Fruit fly (Drosophila melanogaster): Measurements from ENCODE around the gene CG14275.

The CG14275 gene

dm6 chr2L:8297070-8297469, 30.2 kb upstream of the CG14275 start:
- TF ChIP-seq CTCF (optimal IDR thresholded peaks at IDR 0.05), result no peak
- no peak for TF ChIP-seq CG8478 (optimal IDR thresholded peaks at IDR 0.05)

- TF ChIP-seq CG8478 (optimal IDR thresholded peaks at IDR 0.05), result no peak
- no peak for TF ChIP-seq CTCF (optimal IDR thresholded peaks at IDR 0.05)
Observed at dm6 chr2L:8299194-8299811, 28.0 kb upstream of the CG14275 start.

dm6 chr2L:8300220-8301167, 26.8 kb upstream of the CG14275 start, which contains the start of gene Btk:
Gene Btk, minus strand, starts transcription at chr2L:8301079.
- TF ChIP-seq CTCF (optimal IDR thresholded peaks at IDR 0.05), result peak in 1 of 2 experiments; percentile 44
- TF ChIP-seq CG8478 (optimal IDR thresholded peaks at IDR 0.05), result no peak

dm6 chr2L:8302766-8303479, 24.3 kb upstream of the CG14275 start, which contains the start of the genes wol and Scgalpha:
Gene wol, minus strand, starts transcription at chr2L:8302985.
Gene Scgalpha, plus strand, starts transcription at chr2L:8303429.
- TF ChIP-seq CG8478 (optimal IDR thresholded peaks at IDR 0.05), result no peak
- no peak for TF ChIP-seq CTCF (optimal IDR thresholded peaks at IDR 0.05)

- TF ChIP-seq CG8478 (optimal IDR thresholded peaks at IDR 0.05), result no peak
- TF ChIP-seq CTCF (optimal IDR thresholded peaks at IDR 0.05), result no peak
Observed at dm6 chr2L:8304635-8305034, 22.6 kb upstream of the CG14275 start.

dm6 chr2L:8305409-8305808, 21.8 kb upstream of the CG14275 start, which contains the start of gene CG7840:
Gene CG7840, plus strand, starts transcription at chr2L:8305586.
- TF ChIP-seq CTCF (optimal IDR thresholded peaks at IDR 0.05), result no peak
- TF ChIP-seq CG8478 (optimal IDR thresholded peaks at IDR 0.05), result no peak

dm6 chr2L:8307817-8308551, 19.3 kb upstream of the CG14275 start, which contains the start of the genes Ostgamma and Mettl14:
Gene Ostgamma, minus strand, starts transcription at chr2L:8308192.
Gene Mettl14, plus strand, starts transcription at chr2L:8308427.
- TF ChIP-seq CTCF (optimal IDR thresholded peaks at IDR 0.05), result no peak

dm6 chr2L:8311091-8311490, 16.2 kb upstream of the CG14275 start, which contains the start of the genes CG7810 and CG7806:
Gene CG7810, minus strand, starts transcription at chr2L:8311195.
Gene CG7806, plus strand, starts transcription at chr2L:8311399.
- TF ChIP-seq CTCF (optimal IDR thresholded peaks at IDR 0.05) (no peak), CG8478 (optimal IDR thresholded peaks at IDR 0.05) (no peak)

- no peak for TF ChIP-seq CTCF (optimal IDR thresholded peaks at IDR 0.05)
- no peak for TF ChIP-seq CG8478 (optimal IDR thresholded peaks at IDR 0.05)
Observed at dm6 chr2L:8311741-8312140, 15.5 kb upstream of the CG14275 start.

- no peak for TF ChIP-seq CTCF (optimal IDR thresholded peaks at IDR 0.05)
- TF ChIP-seq CG8478 (optimal IDR thresholded peaks at IDR 0.05), result no peak
Observed at dm6 chr2L:8319858-8320525, 7.3 kb upstream of the CG14275 start, which contains the start of the genes mtsh and strat. Gene mtsh, minus strand, starts transcription at chr2L:8319908. Gene strat, plus strand, starts transcription at chr2L:8320328.

dm6 chr2L:8325150-8325549, 2.1 kb upstream of the CG14275 start, which contains the start of gene CG7781:
Gene CG7781, minus strand, starts transcription at chr2L:8325409.
- no peak for TF ChIP-seq CTCF (optimal IDR thresholded peaks at IDR 0.05)
- no peak for TF ChIP-seq CG8478 (optimal IDR thresholded peaks at IDR 0.05)

- TF ChIP-seq CTCF (optimal IDR thresholded peaks at IDR 0.05) (no peak), CG8478 (optimal IDR thresholded peaks at IDR 0.05) (no peak)
Observed at dm6 chr2L:8326414-8327271, 613 bp upstream of the CG14275 start.

All from S2 (cell line).